Fruit fly (Drosophila melanogaster) whole organism, prepupa: ENCODE data around the gene Syx18.

ENCODE experiments used
- CG31627 ChIP-seq: fragments of 200-800 bp; sonication (Bioruptor generic); optimal IDR thresholded peaks from 3 replicates; lab custom pipeline; 2016; ENCODE audit warnings: missing biosample characterization, missing genetic modification characterization
- eg ChIP-seq: fragments of 200-800 bp; sonication (Bioruptor generic); IDR thresholded peaks from 3 replicates; pipeline ENCODE4 v1.3.6; 2022; ENCODE audit warnings: missing biosample characterization, missing genetic modification characterization

- TF ChIP-seq eg (GFP tag; lab: Robert Waterston, UW): no peak
- no peak for TF ChIP-seq CG31627 (GFP tag; lab: Kevin White, UChicago)
These were observed 46.3 kb upstream of the Syx18 start for dm6 chr3R:24671662-24672061.
